Fruit fly (Drosophila melanogaster) whole organism, embryonic: Measurements from ENCODE around the gene CG42812.

Experiments
- CG2199 ChIP-seq: fragments of 200-800 bp; sonication (Bioruptor generic); IDR thresholded peaks from 3 replicates; pipeline ENCODE4 v1.3.6; 2022; ENCODE audit warnings: missing biosample characterization, missing genetic modification characterization
- Max ChIP-seq: fragments of 200-800 bp; sonication (Bioruptor generic); optimal IDR thresholded peaks from 2 replicates; lab custom pipeline; 2016; ENCODE audit warnings: missing biosample characterization, mild to moderate bottlenecking, missing genetic modification characterization
- Xrp1 ChIP-seq: fragments of 200-800 bp; sonication (Bioruptor generic); IDR thresholded peaks from 2 replicates; pipeline ENCODE4 v1.3.6; 2022; ENCODE audit warnings: missing biosample characterization, missing genetic modification characterization
- br ChIP-seq: fragments of >200 bp; optimal IDR thresholded peaks from 2 replicates; lab custom pipeline; 2017

DNA sequence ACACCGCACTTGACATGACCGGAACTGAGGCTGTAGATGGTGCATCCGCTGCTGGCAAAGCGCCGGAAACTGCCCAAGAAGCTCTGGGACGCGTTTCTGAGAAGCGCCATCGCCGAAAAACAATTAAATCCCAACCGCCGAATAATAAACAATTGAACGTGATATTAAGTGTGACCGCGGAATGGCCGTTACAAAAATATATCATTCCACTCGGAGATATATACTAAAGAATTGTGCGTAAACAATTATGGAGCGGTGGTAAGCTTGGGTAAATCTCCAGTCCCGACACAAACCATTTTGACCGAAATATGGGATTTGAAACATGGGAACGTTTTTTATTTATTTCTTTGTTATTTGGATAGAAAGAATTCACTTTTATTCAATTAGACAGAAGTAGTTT is 8.0 kb downstream of the CG42812 start, which contains the start of gene CG18528:
- TF ChIP-seq Xrp1 (GFP tag; lab: Robert Waterston, UW) (no peak), CG2199 (no peak), br (lab: Kevin White, UChicago) (no peak), Max (GFP tag; lab: Kevin White, UChicago) (no peak)
